Fruit fly (Drosophila melanogaster): ENCODE measurements around the gene Tudor-SN.
A peak's percentile ranks its signal among the peaks of the same experiment; 100 is the strongest.

DNA sequence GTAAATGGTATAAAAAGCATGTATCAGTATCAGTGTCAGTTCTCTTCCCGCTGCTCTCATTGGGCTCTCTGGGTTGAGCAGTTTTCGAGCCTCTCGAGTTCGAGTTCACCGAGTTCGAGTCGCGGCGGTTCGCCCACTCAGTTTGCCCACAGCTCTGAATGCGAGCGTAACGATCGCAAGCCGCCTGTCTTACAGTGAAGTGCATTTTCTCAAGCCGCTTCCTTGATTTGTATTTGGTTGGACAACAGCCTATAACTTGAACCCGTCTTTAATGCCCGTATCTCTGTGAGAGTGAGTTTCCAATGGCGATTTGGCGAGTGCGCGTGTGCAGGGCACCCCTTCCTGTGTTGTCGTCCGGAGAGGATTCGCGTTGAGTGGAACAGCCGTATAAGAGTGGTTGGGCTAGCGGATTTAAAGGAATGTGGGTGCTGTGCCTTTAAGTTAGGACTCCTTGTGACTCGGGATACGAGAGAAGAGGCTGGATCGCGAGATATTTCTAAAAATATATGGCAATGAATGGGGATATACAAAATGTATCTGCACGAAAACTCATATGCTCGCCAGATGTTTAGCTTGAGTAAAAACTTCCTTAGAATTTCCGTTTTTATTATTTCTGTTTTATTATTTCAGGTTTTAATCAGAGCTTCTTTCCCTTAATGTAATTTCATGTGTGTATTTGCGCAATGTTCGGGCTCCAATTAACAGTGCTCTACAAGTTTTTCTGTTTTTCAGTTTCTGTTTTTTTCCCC is 7.5 kb upstream of the Tudor-SN start:
- TF ChIP-seq CG8478 (optimal IDR thresholded peaks at IDR 0.05) (no peak), pan (optimal IDR thresholded peaks at IDR 0.05) (no peak), EcR (GFP tag; optimal IDR thresholded peaks at IDR 0.05) (peak in 1 of 2 experiments; percentile 41), psq (optimal IDR thresholded peaks at IDR 0.05) (no peak), usp (GFP tag; optimal IDR thresholded peaks at IDR 0.05) (no peak)

All from whole organism.